Worm (Caenorhabditis elegans) whole organism, L1 larva: Measurements from ENCODE around the gene C24D10.5.

ENCODE experiments used
- aha-1 ChIP-seq: fragments of 150-350 bp; optimal IDR thresholded peaks from 2 replicates; lab custom pipeline; 2014; ENCODE audit warnings: missing biosample characterization, missing genetic modification characterization
- ama-1 ChIP-seq: fragments of 150-350 bp; optimal IDR thresholded peaks from 2 replicates; lab custom pipeline; 2014
- ceh-82 ChIP-seq, 3 experiments: fragments of 150-350 bp in 1 of 3; sonication (generic microtip) in 2 of 3; optimal IDR thresholded peaks; 2 replicates each; lab custom pipeline; 2014 to 2017; ENCODE audit warnings: missing biosample characterization in 3 of 3, missing genetic modification characterization in 3 of 3
- fos-1 ChIP-seq: fragments of 150-350 bp; optimal IDR thresholded peaks from 2 replicates; lab custom pipeline; 2014; ENCODE audit warnings: missing biosample characterization, missing genetic modification characterization
- lin-39 ChIP-seq: fragments of 150-350 bp; optimal IDR thresholded peaks from 2 replicates; lab custom pipeline; 2014; ENCODE audit warnings: missing biosample characterization, missing genetic modification reagents, missing genetic modification characterization
- mdl-1 ChIP-seq, 2 experiments: fragments of 150-350 bp; optimal IDR thresholded peaks; 2 replicates each; lab custom pipeline; 2014 to 2017; ENCODE audit warnings: missing biosample characterization in 2 of 2, missing genetic modification characterization in 2 of 2, inconsistent platforms in 1 of 2
- nhr-84 ChIP-seq: sonication (generic microtip); optimal IDR thresholded peaks from 2 replicates; lab custom pipeline; 2017; ENCODE audit warnings: missing biosample characterization, missing genetic modification characterization
- vab-15 ChIP-seq: sonication (generic microtip); optimal IDR thresholded peaks from 2 replicates; lab custom pipeline; 2017; ENCODE audit warnings: missing genotype, mild to moderate bottlenecking, missing genetic modification characterization, missing compliant biosample characterization

- TF ChIP-seq ceh-82 (tag; optimal IDR thresholded peaks at IDR 0.05; lab: Kevin White, UChicago), result no peak
- TF ChIP-seq fos-1, result no peak
- TF ChIP-seq vab-15 (tag; lab: Kevin White, UChicago), result no peak
- no peak for TF ChIP-seq mdl-1 (tag; optimal IDR thresholded peaks at IDR 0.05; lab: Kevin White, UChicago)
- no peak for TF ChIP-seq aha-1 (tag; lab: Kevin White, UChicago)
- TF ChIP-seq nhr-84 (tag; lab: Kevin White, UChicago), result no peak
- no peak for TF ChIP-seq lin-39 (tag; lab: Kevin White, UChicago)
- no peak for TF ChIP-seq ama-1 (lab: Kevin White, UChicago)
Measured at ce11 chrIV:5110391-5110930, 39.4 kb upstream of the C24D10.5 start.
